Fruit fly (Drosophila melanogaster) whole organism, embryonic: ENCODE measurements around the gene Hsp60B.

Experiments used
- B-H2 ChIP-seq: fragments of 200-800 bp; sonication (Bioruptor generic); optimal IDR thresholded peaks from 2 replicates; lab custom pipeline; 2018; ENCODE audit warnings: missing biosample characterization, mild to moderate bottlenecking, missing genetic modification characterization
- CG10274 ChIP-seq: fragments of 200-800 bp; sonication (Bioruptor generic); optimal IDR thresholded peaks from 3 replicates; lab custom pipeline; 2017; ENCODE audit warnings: missing biosample characterization, mild to moderate bottlenecking, missing genetic modification characterization
- CG11398 ChIP-seq: fragments of 200-800 bp; sonication (Bioruptor generic); optimal IDR thresholded peaks from 2 replicates; lab custom pipeline; 2016; ENCODE audit warnings: missing biosample characterization, missing genetic modification characterization
- CG11723 ChIP-seq: fragments of 200-800 bp; sonication (Bioruptor generic); optimal IDR thresholded peaks from 2 replicates; lab custom pipeline; 2017; ENCODE audit warnings: missing biosample characterization, mild to moderate bottlenecking, missing genetic modification characterization
- CG12391 ChIP-seq: fragments of 200-800 bp; sonication (Bioruptor generic); optimal IDR thresholded peaks from 3 replicates; lab custom pipeline; 2018; ENCODE audit warnings: missing biosample characterization, mild to moderate bottlenecking, missing genetic modification characterization, moderate library complexity
- CG12769 ChIP-seq: fragments of 200-800 bp; sonication (Bioruptor generic); optimal IDR thresholded peaks from 2 replicates; lab custom pipeline; 2019; ENCODE audit warnings: missing biosample characterization, mild to moderate bottlenecking, missing genetic modification characterization, moderate library complexity
- CG14441 ChIP-seq: fragments of 200-800 bp; sonication (Bioruptor generic); IDR thresholded peaks from 2 replicates; pipeline ENCODE4 v1.3.6; 2022; ENCODE audit warnings: missing biosample characterization, missing genetic modification characterization
- CG14667 ChIP-seq: fragments of 200-800 bp; sonication (Bioruptor generic); IDR thresholded peaks from 2 replicates; pipeline ENCODE4 v1.3.6; 2022; ENCODE audit warnings: missing biosample characterization, missing genetic modification characterization
- CG16813 ChIP-seq: fragments of 200-800 bp; sonication (Bioruptor generic); IDR thresholded peaks from 3 replicates; pipeline ENCODE4 v1.3.6; 2022; ENCODE audit warnings: missing biosample characterization, missing genetic modification characterization; ENCODE audit not compliant: partially characterized antibody
- CG17802 ChIP-seq: fragments of 200-800 bp; sonication (Bioruptor generic); optimal IDR thresholded peaks from 2 replicates; lab custom pipeline; 2018; ENCODE audit warnings: missing biosample characterization, mild to moderate bottlenecking, missing genetic modification characterization, moderate library complexity
- CG18476 ChIP-seq: fragments of 200-800 bp; sonication (Bioruptor generic); optimal IDR thresholded peaks from 2 replicates; lab custom pipeline; 2016; ENCODE audit warnings: missing biosample characterization, mild to moderate bottlenecking, missing genetic modification characterization
- CG18619 ChIP-seq: fragments of 200-800 bp; sonication (Bioruptor generic); optimal IDR thresholded peaks from 3 replicates; lab custom pipeline; 2017; ENCODE audit warnings: missing biosample characterization, mild to moderate bottlenecking, missing genetic modification characterization
- CG2712 ChIP-seq: fragments of 200-800 bp; optimal IDR thresholded peaks from 3 replicates; lab custom pipeline; 2019; ENCODE audit warnings: missing biosample characterization, mild to moderate bottlenecking, missing genetic modification characterization, moderate library complexity
- CG30431 ChIP-seq: fragments of 200-800 bp; sonication (Bioruptor generic); optimal IDR thresholded peaks from 2 replicates; lab custom pipeline; 2017; ENCODE audit warnings: missing biosample characterization, missing genetic modification characterization
- CG32532 ChIP-seq: fragments of 200-800 bp; sonication (Bioruptor generic); IDR thresholded peaks from 2 replicates; pipeline ENCODE4 v1.3.6; 2022; ENCODE audit warnings: missing biosample characterization, missing genetic modification characterization
- CG42726 ChIP-seq: fragments of 200-800 bp; sonication (Bioruptor generic); IDR thresholded peaks from 2 replicates; pipeline ENCODE4 v1.3.6; 2022; ENCODE audit warnings: missing biosample characterization, missing genetic modification characterization; ENCODE audit not compliant: partially characterized antibody
- CG6683 ChIP-seq: fragments of 200-800 bp; sonication (Bioruptor generic); optimal IDR thresholded peaks from 2 replicates; lab custom pipeline; 2017; ENCODE audit warnings: missing biosample characterization, mild to moderate bottlenecking, missing genetic modification characterization, missing genetic modification reagents
- CG6813 ChIP-seq: fragments of 200-800 bp; sonication (Bioruptor generic); optimal IDR thresholded peaks from 2 replicates; lab custom pipeline; 2017; ENCODE audit warnings: missing biosample characterization, missing genetic modification characterization, mild to moderate bottlenecking, moderate library complexity, missing genetic modification reagents
- CG7271 ChIP-seq: fragments of 200-800 bp; sonication (Bioruptor generic); optimal IDR thresholded peaks from 2 replicates; lab custom pipeline; 2018; ENCODE audit warnings: missing biosample characterization, mild to moderate bottlenecking, missing genetic modification characterization, moderate library complexity
- CG9215 ChIP-seq: fragments of 200-800 bp; sonication (Bioruptor generic); IDR thresholded peaks from 2 replicates; pipeline ENCODE4 v1.3.6; 2022; ENCODE audit warnings: missing biosample characterization, missing genetic modification characterization
- Deaf1 ChIP-seq: fragments of 200-800 bp; optimal IDR thresholded peaks from 3 replicates; lab custom pipeline; 2019; ENCODE audit warnings: missing biosample characterization, mild to moderate bottlenecking, missing genetic modification characterization, moderate library complexity
- Drgx ChIP-seq: fragments of 200-800 bp; sonication (Bioruptor generic); IDR thresholded peaks from 2 replicates; pipeline ENCODE4 v1.3.6; 2022; ENCODE audit warnings: missing biosample characterization, missing genetic modification characterization
- Eip74EF ChIP-seq, 2 experiments: fragments of 200-800 bp in 1 of 2; fragments of >200 bp in 1 of 2; sonication (Bioruptor generic) in 1 of 2; optimal IDR thresholded peaks; 2 replicates each; lab custom pipeline; 2017 to 2019; ENCODE audit warnings: missing biosample characterization in 2 of 2, missing genetic modification characterization in 2 of 2, mild to moderate bottlenecking in 1 of 2, moderate library complexity in 1 of 2
- Gug ChIP-seq: fragments of 200-800 bp; sonication (Bioruptor generic); IDR thresholded peaks from 4 replicates; pipeline ENCODE4 v1.3.6; 2022; ENCODE audit warnings: missing biosample characterization, missing genetic modification characterization
- H15 ChIP-seq: fragments of 200-800 bp; sonication (Bioruptor generic); IDR thresholded peaks from 3 replicates; pipeline ENCODE4 v1.3.6; 2022; ENCODE audit warnings: missing biosample characterization, missing genetic modification characterization
- Hr39 ChIP-seq: fragments of >200 bp; optimal IDR thresholded peaks from 2 replicates; lab custom pipeline; 2017
- Hr78 ChIP-seq, 2 experiments: fragments of 200-800 bp in 1 of 2; fragments of >200 bp in 1 of 2; sonication (Bioruptor generic) in 1 of 2; optimal IDR thresholded peaks; 2 replicates each; lab custom pipeline; 2017 to 2019; ENCODE audit warnings: missing biosample characterization in 2 of 2, missing genetic modification characterization in 2 of 2, mild to moderate bottlenecking in 1 of 2, moderate library complexity in 1 of 2
- MESR4 ChIP-seq: fragments of 200-800 bp; sonication (Bioruptor generic); optimal IDR thresholded peaks from 2 replicates; lab custom pipeline; 2018; ENCODE audit warnings: missing biosample characterization, mild to moderate bottlenecking, missing genetic modification characterization, moderate library complexity
- al ChIP-seq: fragments of 200-800 bp; sonication (Bioruptor generic); IDR thresholded peaks from 2 replicates; pipeline ENCODE4 v1.3.6; 2022; ENCODE audit warnings: missing biosample characterization, missing genetic modification characterization
- bcd ChIP-seq: fragments of 200-800 bp; sonication (Bioruptor generic); optimal IDR thresholded peaks from 2 replicates; lab custom pipeline; 2017; ENCODE audit warnings: missing biosample characterization, mild to moderate bottlenecking, missing genetic modification characterization
- bowl ChIP-seq: fragments of 200-800 bp; sonication (Bioruptor generic); IDR thresholded peaks from 2 replicates; pipeline ENCODE4 v1.3.6; 2022; ENCODE audit warnings: missing biosample characterization, missing genetic modification characterization
- chinmo ChIP-seq: fragments of 200-800 bp; sonication (Bioruptor generic); IDR thresholded peaks from 4 replicates; pipeline ENCODE4 v1.3.6; 2022; ENCODE audit warnings: missing biosample characterization, missing genetic modification characterization; ENCODE audit not compliant: partially characterized antibody
- crol ChIP-seq: fragments of 200-800 bp; sonication (Bioruptor generic); IDR thresholded peaks from 2 replicates; pipeline ENCODE4 v1.3.6; 2022; ENCODE audit warnings: missing biosample characterization, missing genetic modification characterization
- ems ChIP-seq: fragments of 200-800 bp; sonication (Bioruptor generic); optimal IDR thresholded peaks from 3 replicates; lab custom pipeline; 2016; ENCODE audit warnings: missing biosample characterization, missing genetic modification characterization
- hb ChIP-seq: fragments of 200-800 bp; sonication (Bioruptor generic); IDR thresholded peaks from 3 replicates; pipeline ENCODE4 v1.3.6; 2022; ENCODE audit warnings: missing biosample characterization, missing genetic modification characterization; ENCODE audit not compliant: partially characterized antibody
- kay ChIP-seq: fragments of 200-800 bp; sonication (Bioruptor generic); optimal IDR thresholded peaks from 2 replicates; lab custom pipeline; 2016; ENCODE audit warnings: missing biosample characterization, missing genetic modification characterization
- mld ChIP-seq: fragments of 200-800 bp; sonication (Bioruptor generic); IDR thresholded peaks from 3 replicates; pipeline ENCODE4 v1.3.6; 2022; ENCODE audit warnings: missing biosample characterization, missing genetic modification characterization; ENCODE audit not compliant: partially characterized antibody
- pan ChIP-seq, 4 experiments: fragments of >200 bp in 3 of 4; fragments of 200-800 bp in 1 of 4; sonication (Bioruptor generic) in 1 of 4; optimal IDR thresholded peaks in 3 of 4; IDR thresholded peaks in 1 of 4; 2 replicates each; pipeline versions ENCODE4 v1.3.6 to Lab custom; 2017 to 2022; ENCODE audit warnings: missing biosample characterization in 2 of 4, missing genetic modification characterization in 2 of 4, mixed read lengths in 1 of 4
- pita ChIP-seq: fragments of 200-800 bp; sonication (Bioruptor generic); optimal IDR thresholded peaks from 2 replicates; lab custom pipeline; 2017; ENCODE audit warnings: missing biosample characterization, mild to moderate bottlenecking, missing genetic modification characterization
- pnt ChIP-seq: fragments of 200-800 bp; sonication (Bioruptor generic); optimal IDR thresholded peaks from 3 replicates; lab custom pipeline; 2016; ENCODE audit warnings: missing biosample characterization, missing genetic modification characterization
- pros ChIP-seq: fragments of 200-800 bp; sonication (Bioruptor generic); optimal IDR thresholded peaks from 3 replicates; lab custom pipeline; 2019; ENCODE audit warnings: missing biosample characterization, mild to moderate bottlenecking, missing genetic modification characterization, moderate library complexity
- psq ChIP-seq: fragments of 200-800 bp; sonication (Bioruptor generic); optimal IDR thresholded peaks from 2 replicates; lab custom pipeline; 2017; ENCODE audit warnings: missing biosample characterization, missing genetic modification characterization
- row ChIP-seq: fragments of 200-800 bp; sonication (Bioruptor generic); IDR thresholded peaks from 3 replicates; pipeline ENCODE4 v1.3.6; 2022; ENCODE audit warnings: missing biosample characterization, missing genetic modification characterization
- stc ChIP-seq: fragments of 200-800 bp; sonication (Bioruptor generic); IDR thresholded peaks from 2 replicates; pipeline ENCODE4 v1.3.6; 2022; ENCODE audit warnings: missing biosample characterization, missing genetic modification characterization
- stwl ChIP-seq: fragments of 200-800 bp; sonication (Bioruptor generic); optimal IDR thresholded peaks from 3 replicates; lab custom pipeline; 2018; ENCODE audit warnings: missing biosample characterization, mild to moderate bottlenecking, missing genetic modification characterization, moderate library complexity
- tna ChIP-seq: fragments of 200-800 bp; sonication (Bioruptor generic); IDR thresholded peaks from 2 replicates; pipeline ENCODE4 v1.3.6; 2022; ENCODE audit warnings: missing biosample characterization, missing genetic modification characterization; ENCODE audit not compliant: partially characterized antibody
- vvl ChIP-seq: fragments of 200-800 bp; sonication (Bioruptor generic); IDR thresholded peaks from 2 replicates; pipeline ENCODE4 v1.3.6; 2022; ENCODE audit warnings: missing biosample characterization, missing genetic modification characterization

Hsp60B gene

dm6 chr2L:734120-734519 lies 6.0 kb downstream of the Hsp60B start:
- TF ChIP-seq Drgx (GFP tag; lab: Robert Waterston, UW) (peak; percentile 66), bcd (GFP tag; lab: Kevin White, UChicago) (no peak)
- TF ChIP-seq, all 482 proteins: peak for 1

- TF ChIP-seq crol (GFP tag; lab: Robert Waterston, UW) (peak; percentile 77), H15 (GFP tag; lab: Robert Waterston, UW) (0 out of 3 replicates have a peak, but pooled peaks have one; percentile 25), CG2712 (tag; lab: Kevin White, UChicago) (no peak), CG30431 (no peak), CG42726 (no peak), CG14441 (GFP tag; lab: Robert Waterston, UW) (no peak), Hr78 (GFP tag; optimal IDR thresholded peaks at IDR 0.05; lab: Kevin White, UChicago) (peak in 1 of 2 experiments; percentile 7), MESR4 (GFP tag; lab: Kevin White, UChicago) (no peak), row (GFP tag; lab: Robert Waterston, UW) (no peak), vvl (GFP tag; lab: Robert Waterston, UW) (0 out of 2 replicates have a peak, but pooled peaks have one; percentile 15), psq (no peak), pros (GFP tag; lab: Kevin White, UChicago) (no peak), CG11723 (GFP tag; lab: Kevin White, UChicago) (no peak), CG32532 (GFP tag; lab: Robert Waterston, UW) (no peak), tna (GFP tag; lab: Robert Waterston, UW) (no peak), bowl (GFP tag; lab: Robert Waterston, UW) (no peak), CG9215 (no peak), CG7271 (tag; lab: Kevin White, UChicago) (no peak), CG6813 (GFP tag; lab: Kevin White, UChicago) (no peak), CG18619 (GFP tag; lab: Kevin White, UChicago) (no peak), Hr39 (lab: Kevin White, UChicago) (peak; percentile 57), CG11398 (GFP tag; lab: Kevin White, UChicago) (no peak), Drgx (GFP tag; lab: Robert Waterston, UW) (0 out of 2 replicates have a peak, but pooled peaks have one; percentile 25), pnt (GFP tag; lab: Kevin White, UChicago) (no peak), CG14667 (GFP tag; lab: Robert Waterston, UW) (no peak), B-H2 (GFP tag; lab: Kevin White, UChicago) (no peak), CG18476 (no peak), CG6683 (no peak), stc (no peak), CG12391 (tag; lab: Kevin White, UChicago) (no peak), pan (optimal IDR thresholded peaks at IDR 0.05; lab: Kevin White, UChicago) (no peak), pan (GFP tag; optimal IDR thresholded peaks at IDR 0.05 in 1 of 2, IDR thresholded peaks at IDR 0.05 in 1 of 2) (peak in 1 of 2 experiments; percentile 30), chinmo (0 out of 4 replicates have a peak, but pooled peaks have one; percentile 19)
These were observed 7.6 kb downstream of the Hsp60B start for dm6 chr2L:735772-736171.

- TF ChIP-seq CG12769 (tag; lab: Kevin White, UChicago) = peak; percentile 7
- TF ChIP-seq CG6683 = no peak
- TF ChIP-seq CG18476 = no peak
- TF ChIP-seq ems = no peak
- peak; percentile 15 for TF ChIP-seq pita (GFP tag; lab: Kevin White, UChicago)
- TF ChIP-seq kay (GFP tag; lab: Kevin White, UChicago) = no peak
- peak; percentile 91 for TF ChIP-seq stwl
- no peak for TF ChIP-seq mld (GFP tag; lab: Robert Waterston, UW)
- 0 out of 3 replicates have a peak, but pooled peaks have one; percentile 46 for TF ChIP-seq hb (GFP tag; lab: Robert Waterston, UW)
- TF ChIP-seq al = 0 out of 2 replicates have a peak, but pooled peaks have one; percentile 25
- TF ChIP-seq CG16813 = peak; percentile 28; the same call in 1 of the 3 replicates
- TF ChIP-seq CG17802 = no peak
- TF ChIP-seq Eip74EF (GFP tag; optimal IDR thresholded peaks at IDR 0.05; lab: Kevin White, UChicago) = peak in 1 of 2 experiments; percentile 70
- 0 out of 4 replicates have a peak, but pooled peaks have one; percentile 30 for TF ChIP-seq Gug (GFP tag; lab: Robert Waterston, UW)
- no peak for TF ChIP-seq CG10274 (GFP tag; lab: Kevin White, UChicago)
- TF ChIP-seq Deaf1 = no peak
These were observed 11.9 kb downstream of the Hsp60B start for dm6 chr2L:740031-740430.
